Worm (Caenorhabditis elegans) whole organism, mixed stage, embryonic: ENCODE data around the gene clec-182.

Experiments
- M03D4.4 ChIP-seq: sonication (generic microtip); optimal IDR thresholded peaks from 2 replicates; lab custom pipeline; 2017; ENCODE audit warnings: mild to moderate bottlenecking, missing genetic modification characterization, missing compliant biosample characterization
- bed-3 ChIP-seq: fragments of 200-800 bp; sonication (Bioruptor generic); optimal IDR thresholded peaks from 3 replicates; lab custom pipeline; 2018; ENCODE audit warnings: mild to moderate bottlenecking, missing genetic modification characterization, moderate library complexity, missing compliant biosample characterization
- ceh-39 ChIP-seq: fragments of 150-350 bp; optimal IDR thresholded peaks from 2 replicates; lab custom pipeline; 2014; ENCODE audit warnings: missing biosample characterization, missing genetic modification characterization
- ceh-43 ChIP-seq: fragments of 200-800 bp; sonication (Bioruptor generic); optimal IDR thresholded peaks from 2 replicates; lab custom pipeline; 2018; ENCODE audit warnings: mild to moderate bottlenecking, missing genetic modification characterization, moderate library complexity, missing compliant biosample characterization
- ceh-83 ChIP-seq: fragments of 200-800 bp; sonication (Bioruptor generic); optimal IDR thresholded peaks from 2 replicates; lab custom pipeline; 2018; ENCODE audit warnings: mild to moderate bottlenecking, missing genetic modification characterization, missing compliant biosample characterization
- ces-1 ChIP-seq: fragments of 150-350 bp; optimal IDR thresholded peaks from 2 replicates; lab custom pipeline; 2014; ENCODE audit warnings: missing biosample characterization, missing genetic modification reagents, missing genetic modification characterization
- cnd-1 ChIP-seq: fragments of 200-800 bp; sonication (Bioruptor generic); optimal IDR thresholded peaks from 2 replicates; lab custom pipeline; 2018; ENCODE audit warnings: mild to moderate bottlenecking, missing genetic modification characterization, missing compliant biosample characterization
- elt-1 ChIP-seq: sonication (generic microtip); optimal IDR thresholded peaks from 2 replicates; lab custom pipeline; 2017; ENCODE audit warnings: missing genetic modification characterization, mild to moderate bottlenecking, missing compliant biosample characterization, antibody characterized with exemption, moderate library complexity, borderline replicate concordance; ENCODE audit not compliant: insufficient read depth
- ham-2 ChIP-seq: fragments of 200-800 bp; sonication (Bioruptor generic); optimal IDR thresholded peaks from 2 replicates; lab custom pipeline; 2018; ENCODE audit warnings: mild to moderate bottlenecking, missing genetic modification characterization, missing compliant biosample characterization
- lin-13 ChIP-seq: fragments of 150-350 bp; optimal IDR thresholded peaks from 2 replicates; lab custom pipeline; 2014; ENCODE audit warnings: missing biosample characterization, missing genetic modification characterization
- lin-32 ChIP-seq: fragments of 200-800 bp; sonication (Bioruptor generic); optimal IDR thresholded peaks from 2 replicates; lab custom pipeline; 2018; ENCODE audit warnings: mild to moderate bottlenecking, missing genetic modification characterization, missing compliant biosample characterization
- lsy-2 ChIP-seq: fragments of 150-350 bp; optimal IDR thresholded peaks from 2 replicates; lab custom pipeline; 2014; ENCODE audit warnings: missing biosample characterization, missing genetic modification characterization
- mab-5 ChIP-seq: fragments of 150-350 bp; optimal IDR thresholded peaks from 2 replicates; lab custom pipeline; 2014; ENCODE audit warnings: missing biosample characterization, missing genetic modification characterization
- mep-1 ChIP-seq: fragments of 150-350 bp; optimal IDR thresholded peaks from 2 replicates; lab custom pipeline; 2017; ENCODE audit warnings: missing biosample characterization, missing genetic modification reagents, missing genetic modification characterization, inconsistent platforms
- nhr-12 ChIP-seq: fragments of 150-350 bp; optimal IDR thresholded peaks from 2 replicates; lab custom pipeline; 2014; ENCODE audit warnings: missing biosample characterization, missing genetic modification characterization
- nhr-2 ChIP-seq: fragments of 150-350 bp; optimal IDR thresholded peaks from 2 replicates; lab custom pipeline; 2014; ENCODE audit warnings: missing biosample characterization, missing genetic modification characterization
- nhr-237 ChIP-seq: fragments of 150-350 bp; optimal IDR thresholded peaks from 2 replicates; lab custom pipeline; 2014; ENCODE audit warnings: missing biosample characterization, missing genetic modification characterization
- nhr-28 ChIP-seq: fragments of 150-350 bp; optimal IDR thresholded peaks from 2 replicates; lab custom pipeline; 2014; ENCODE audit warnings: missing biosample characterization, missing genetic modification characterization
- nhr-76 ChIP-seq: sonication (generic microtip); optimal IDR thresholded peaks from 2 replicates; lab custom pipeline; 2017; ENCODE audit warnings: missing biosample characterization, missing genetic modification characterization
- pha-4 ChIP-seq: fragments of 150-350 bp; optimal IDR thresholded peaks from 2 replicates; lab custom pipeline; 2018; ENCODE audit warnings: missing biosample characterization, missing genetic modification reagents, missing genetic modification characterization
- sem-2 ChIP-seq: fragments of 200-800 bp; sonication (Bioruptor generic); optimal IDR thresholded peaks from 2 replicates; lab custom pipeline; 2018; ENCODE audit warnings: mild to moderate bottlenecking, missing genetic modification characterization, missing compliant biosample characterization
- snpc-4 ChIP-seq: fragments of 150-350 bp; optimal IDR thresholded peaks from 2 replicates; lab custom pipeline; 2014; ENCODE audit warnings: missing biosample characterization, missing genetic modification characterization
- sptf-1 ChIP-seq: sonication (generic microtip); optimal IDR thresholded peaks from 2 replicates; lab custom pipeline; 2017; ENCODE audit warnings: mild to moderate bottlenecking, missing genetic modification characterization, moderate library complexity, missing compliant biosample characterization
- unc-120 ChIP-seq: sonication (generic microtip); optimal IDR thresholded peaks from 2 replicates; lab custom pipeline; 2017; ENCODE audit warnings: missing genetic modification characterization, missing compliant biosample characterization; ENCODE audit not compliant: poor library complexity, severe bottlenecking
- unc-39 ChIP-seq: fragments of 150-350 bp; optimal IDR thresholded peaks from 2 replicates; lab custom pipeline; 2014; ENCODE audit warnings: missing biosample characterization, missing genetic modification characterization
- unc-62 ChIP-seq: fragments of 150-350 bp; optimal IDR thresholded peaks from 2 replicates; lab custom pipeline; 2014; ENCODE audit warnings: missing biosample characterization, missing genetic modification reagents, missing genetic modification characterization
- zip-8 ChIP-seq: fragments of 150-350 bp; optimal IDR thresholded peaks from 2 replicates; lab custom pipeline; 2014; ENCODE audit warnings: missing biosample characterization, missing genetic modification characterization
- ztf-11 ChIP-seq: fragments of 150-350 bp; optimal IDR thresholded peaks from 2 replicates; lab custom pipeline; 2014; ENCODE audit warnings: missing biosample characterization, missing genetic modification characterization

clec-182 gene

ce11 chrIV:8830591-8830990 lies 32.4 kb upstream of the clec-182 start, which contains the start of gene T28C6.8:
TSS of gene T28C6.8 (minus strand) at chrIV:8830727.
- no peak for TF ChIP-seq bed-3
- TF ChIP-seq sem-2 (GFP tag; lab: Kevin White, UChicago) = no peak
- TF ChIP-seq nhr-28 = no peak
- TF ChIP-seq unc-120 (tag; lab: Kevin White, UChicago) = no peak
- TF ChIP-seq cnd-1 (tag; lab: Kevin White, UChicago) = no peak
- TF ChIP-seq snpc-4 (tag; lab: Kevin White, UChicago) = no peak
- TF ChIP-seq ceh-83 = no peak

- TF ChIP-seq elt-1 (tag; lab: Kevin White, UChicago) (no peak), ceh-43 (GFP tag; lab: Kevin White, UChicago) (no peak), cnd-1 (tag; lab: Kevin White, UChicago) (no peak), nhr-12 (tag; lab: Kevin White, UChicago) (no peak), lsy-2 (no peak), nhr-28 (no peak), nhr-2 (no peak), unc-39 (no peak), nhr-237 (tag; lab: Kevin White, UChicago) (no peak)
Measured at ce11 chrIV:8827500-8827899, 29.3 kb upstream of the clec-182 start, which contains the start of gene T28C6.7. TSS of gene T28C6.7 (plus strand) at chrIV:8827800.

- TF ChIP-seq unc-120 (tag; lab: Kevin White, UChicago) (peak; percentile 9), nhr-28 (no peak)
Measured at ce11 chrIV:8826606-8827000, 28.4 kb upstream of the clec-182 start.

- TF ChIP-seq zip-8 (tag; lab: Kevin White, UChicago) (no peak), pha-4 (no peak), unc-62 (GFP tag; lab: Kevin White, UChicago) (no peak), sptf-1 (tag; lab: Kevin White, UChicago) (no peak), lin-32 (no peak)
Measured at ce11 chrIV:8825997-8826605, 27.9 kb upstream of the clec-182 start.

ce11 chrIV:8824145-8824833 lies 26.1 kb upstream of the clec-182 start, which contains the start of the genes col-117 and col-3:
TSS of gene col-117 (minus strand) at chrIV:8824195.
TSS of gene col-3 (plus strand) at chrIV:8824783.
- no peak for TF ChIP-seq ceh-83
- TF ChIP-seq mab-5 (tag; lab: Kevin White, UChicago) = no peak
- no peak for TF ChIP-seq M03D4.4 (tag; lab: Kevin White, UChicago)
- TF ChIP-seq lsy-2 = no peak
- peak; percentile 72 for TF ChIP-seq ham-2
- no peak for TF ChIP-seq ceh-39 (tag; lab: Kevin White, UChicago)
- TF ChIP-seq ces-1 (GFP tag; lab: Kevin White, UChicago) = no peak
- TF ChIP-seq sem-2 (GFP tag; lab: Kevin White, UChicago) = no peak
- TF ChIP-seq mep-1 = no peak
- no peak for TF ChIP-seq nhr-28
- no peak for TF ChIP-seq nhr-237 (tag; lab: Kevin White, UChicago)
- TF ChIP-seq elt-1 (tag; lab: Kevin White, UChicago) = peak; percentile 77
- no peak for TF ChIP-seq lin-13 (tag; lab: Kevin White, UChicago)
- no peak for TF ChIP-seq nhr-12 (tag; lab: Kevin White, UChicago)
- no peak for TF ChIP-seq ztf-11 (tag; lab: Kevin White, UChicago)
- TF ChIP-seq nhr-76 (tag; lab: Kevin White, UChicago) = no peak

ce11 chrIV:8822598-8822997 lies 24.4 kb upstream of the clec-182 start:
- no peak for TF ChIP-seq bed-3
- no peak for TF ChIP-seq nhr-28
- no peak for TF ChIP-seq snpc-4 (tag; lab: Kevin White, UChicago)
- no peak for TF ChIP-seq elt-1 (tag; lab: Kevin White, UChicago)
